Worm (Caenorhabditis elegans): Measurements from ENCODE around the gene C01G10.14.
A peak's percentile ranks its signal among the peaks of the same experiment; 100 is the strongest.

C01G10.14 gene

DNA sequence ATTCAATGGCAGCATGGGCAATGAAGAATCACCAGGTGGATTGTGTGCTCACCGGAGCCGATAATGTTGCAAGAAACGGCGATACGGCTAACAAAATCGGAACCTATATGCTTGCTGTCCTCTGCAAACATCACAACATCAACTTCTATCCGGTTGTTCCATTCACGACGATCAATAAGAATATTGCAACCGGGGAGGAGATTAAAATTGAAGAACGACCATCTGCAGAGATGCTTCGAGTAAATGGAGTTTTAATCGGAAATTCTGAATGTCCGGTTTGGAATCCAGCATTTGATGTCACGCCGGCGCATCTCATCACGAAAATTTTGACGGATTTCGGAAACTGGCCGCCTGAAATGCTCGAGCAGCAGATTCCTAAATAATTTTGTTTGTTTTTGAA is 22.1 kb downstream of the C01G10.14 start (continued):
- no peak for TF ChIP-seq unc-98 (GFP tag; IDR thresholded peaks at IDR 0.05)
- peak; percentile 16; the same call in 1 of the 2 replicates for TF ChIP-seq nhr-19 (GFP tag; conservative IDR thresholded peaks at IDR 0.05)
- TF ChIP-seq rnt-1 (tag; optimal IDR thresholded peaks at IDR 0.05): peak; percentile 18

DNA sequence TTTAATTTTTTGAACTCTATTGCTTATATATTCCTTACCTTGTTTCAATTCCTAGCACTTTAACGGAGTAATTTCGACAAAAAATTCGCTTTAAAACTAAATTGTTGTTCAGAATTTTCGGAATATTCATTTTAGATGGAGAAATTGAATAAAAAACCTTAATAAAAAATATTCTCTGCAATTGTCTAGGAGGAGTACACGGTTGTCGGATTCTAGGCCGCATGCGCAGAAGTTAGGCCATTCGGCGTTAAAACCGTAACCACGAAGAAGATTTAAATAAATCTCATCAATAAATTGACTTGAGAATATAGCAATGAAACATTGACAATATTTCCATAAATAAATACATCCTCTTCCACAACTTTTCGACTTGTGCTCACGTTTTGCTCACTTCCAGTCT is 23.5 kb downstream of the C01G10.14 start, which contains the start of the genes C01G10.10 and C01G10.9:
C01G10.10 (minus strand) TSS at position 151 of the 400 bp plus-strand sequence.
C01G10.9 (plus strand) TSS at position 240 of the 400 bp plus-strand sequence.
- TF ChIP-seq skn-1 (tag; optimal IDR thresholded peaks at IDR 0.05): peak; percentile 38
- TF ChIP-seq efl-3 (GFP tag; optimal IDR thresholded peaks at IDR 0.05): peak; percentile 54
- TF ChIP-seq alr-1 (tag; optimal IDR thresholded peaks at IDR 0.05; ENCODE audit: borderline replicate concordance): no peak
- TF ChIP-seq blmp-1 (tag; optimal IDR thresholded peaks at IDR 0.05): peak; percentile 51
- TF ChIP-seq nhr-85 (tag): peak; percentile 93
- TF ChIP-seq grh-1 (GFP tag; IDR thresholded peaks at IDR 0.05): 0 out of 2 replicates have a peak, but pooled peaks have one; percentile 34
- no peak for TF ChIP-seq pqm-1 (tag; optimal IDR thresholded peaks at IDR 0.05)
- TF ChIP-seq swsn-7 (tag; optimal IDR thresholded peaks at IDR 0.05): peak; percentile 83
- TF ChIP-seq elt-3 (tag; optimal IDR thresholded peaks at IDR 0.05): peak in 1 of 6 experiments; percentile 60
- no peak for TF ChIP-seq zag-1 (tag; optimal IDR thresholded peaks at IDR 0.05)
- TF ChIP-seq irx-1 (tag; optimal IDR thresholded peaks at IDR 0.05): peak; percentile 93
- TF ChIP-seq C04F5.9 (tag; optimal IDR thresholded peaks at IDR 0.05): peak; percentile 83
- no peak for TF ChIP-seq ceh-63 (GFP tag; optimal IDR thresholded peaks at IDR 0.05)
- TF ChIP-seq fkh-4 (tag; optimal IDR thresholded peaks at IDR 0.05; ENCODE audit: borderline replicate concordance): peak; percentile 94
- no peak for TF ChIP-seq egl-13 (tag; optimal IDR thresholded peaks at IDR 0.05)
- peak; percentile 87 for TF ChIP-seq nhr-71 (tag; optimal IDR thresholded peaks at IDR 0.05)
- TF ChIP-seq lin-39 (tag; optimal IDR thresholded peaks at IDR 0.05): no peak
- no peak for TF ChIP-seq ceh-88 (GFP tag; IDR thresholded peaks at IDR 0.05)
- no peak for TF ChIP-seq mdl-1 (tag; optimal IDR thresholded peaks at IDR 0.05)
- TF ChIP-seq elt-2 (tag; optimal IDR thresholded peaks at IDR 0.05): peak; percentile 67
- no peak for TF ChIP-seq ceh-8 (GFP tag; optimal IDR thresholded peaks at IDR 0.05)
- peak; percentile 97 for TF ChIP-seq rnt-1 (tag; optimal IDR thresholded peaks at IDR 0.05)
- TF ChIP-seq vab-15 (tag; optimal IDR thresholded peaks at IDR 0.05): no peak
- no peak for TF ChIP-seq nhr-84 (tag; optimal IDR thresholded peaks at IDR 0.05)
- peak; percentile 21 to 46 for TF ChIP-seq lin-35 (GFP tag; optimal IDR thresholded peaks at IDR 0.05)
- TF ChIP-seq lin-14 (GFP tag; optimal IDR thresholded peaks at IDR 0.05): peak; percentile 69
- peak; percentile 87 for TF ChIP-seq tbx-2 (tag; optimal IDR thresholded peaks at IDR 0.05)
- TF ChIP-seq unc-98 (GFP tag; IDR thresholded peaks at IDR 0.05): peak; percentile 58; the same call in 1 of the 2 replicates
- TF ChIP-seq lir-3 (tag; optimal IDR thresholded peaks at IDR 0.05; ENCODE audit: poor library complexity): peak; percentile 96
- TF ChIP-seq lsy-2 (tag; optimal IDR thresholded peaks at IDR 0.05): peak; percentile 68 to 70
- TF ChIP-seq nhr-47 (tag; optimal IDR thresholded peaks at IDR 0.05): peak; percentile 86
- TF ChIP-seq nhr-77 (tag; optimal IDR thresholded peaks at IDR 0.05): no peak
- no peak for TF ChIP-seq F16B12.6 (tag; optimal IDR thresholded peaks at IDR 0.05)
- TF ChIP-seq pag-3 (tag; optimal IDR thresholded peaks at IDR 0.05; ENCODE audit: borderline replicate concordance, insufficient read depth): no peak
- no peak for TF ChIP-seq mef-2 (tag; optimal IDR thresholded peaks at IDR 0.05)
- peak; percentile 27 for TF ChIP-seq C16A3.4 (tag; optimal IDR thresholded peaks at IDR 0.05)
- TF ChIP-seq mep-1 (tag; optimal IDR thresholded peaks at IDR 0.05): peak; percentile 79
- no peak for TF ChIP-seq egl-27 (tag; optimal IDR thresholded peaks at IDR 0.05)
- peak; percentile 46; the same call in 1 of the 2 replicates for TF ChIP-seq isw-1 (GFP tag; IDR thresholded peaks at IDR 0.05)
- no peak for TF ChIP-seq aly-2 (tag; optimal IDR thresholded peaks at IDR 0.05)
- peak; percentile 96 for TF ChIP-seq pax-3 (tag; optimal IDR thresholded peaks at IDR 0.05)
- no peak for TF ChIP-seq aha-1 (tag; optimal IDR thresholded peaks at IDR 0.05)
- peak; percentile 70 for TF ChIP-seq Y116A8C.19 (tag; optimal IDR thresholded peaks at IDR 0.05; ENCODE audit: borderline replicate concordance)
- TF ChIP-seq xbp-1 (tag; optimal IDR thresholded peaks at IDR 0.05): peak; percentile 77
- peak; percentile 40 to 68 for TF ChIP-seq efl-1 (optimal IDR thresholded peaks at IDR 0.05)
- TF ChIP-seq efl-1 (GFP tag; optimal IDR thresholded peaks at IDR 0.05 in 1 of 2): peak; percentile 52 to 95
- TF ChIP-seq nhr-90 (tag; optimal IDR thresholded peaks at IDR 0.05; ENCODE audit: poor library complexity): peak; percentile 92
- TF ChIP-seq nhr-237 (tag; optimal IDR thresholded peaks at IDR 0.05): no peak
- TF ChIP-seq nhr-76 (tag; optimal IDR thresholded peaks at IDR 0.05): no peak
